Fruit fly (Drosophila melanogaster): ENCODE data around the gene Ten-a.

Gene Ten-a

dm6 chrX:12012149-12013097 lies 31.1 kb upstream of the Ten-a start, which contains the start of the genes CG1492 and regucalcin (continued):
- TF ChIP-seq crc (GFP tag; optimal IDR thresholded peaks at IDR 0.05) (no peak), D19B (GFP tag; optimal IDR thresholded peaks at IDR 0.05) (no peak), GATAe (GFP tag; conservative IDR thresholded peaks at IDR 0.05) (no peak), Lim3 (GFP tag; IDR thresholded peaks at IDR 0.05) (no peak), CG4707 (GFP tag; optimal IDR thresholded peaks at IDR 0.05) (no peak), chinmo (GFP tag; IDR thresholded peaks at IDR 0.05; ENCODE audit: partially characterized antibody) (0 out of 4 replicates have a peak, but pooled peaks have one; percentile 42), CG32532 (GFP tag; IDR thresholded peaks at IDR 0.05) (no peak), CG12236 (GFP tag; optimal IDR thresholded peaks at IDR 0.05) (no peak), CG16779 (GFP tag; IDR thresholded peaks at IDR 0.05) (no peak), CG4854 (GFP tag; optimal IDR thresholded peaks at IDR 0.05) (no peak), Chrac-16 (GFP tag; optimal IDR thresholded peaks at IDR 0.05) (no peak), HmgD (GFP tag; optimal IDR thresholded peaks at IDR 0.05) (peak; percentile 75), CG14710 (tag; optimal IDR thresholded peaks at IDR 0.05) (peak; percentile 47), CG4282 (GFP tag; optimal IDR thresholded peaks at IDR 0.05) (no peak), fru (optimal IDR thresholded peaks at IDR 0.05) (no peak), CG43689 (GFP tag; IDR thresholded peaks at IDR 0.05) (no peak), CG10462 (GFP tag; optimal IDR thresholded peaks at IDR 0.05) (no peak), NC2β (GFP tag; optimal IDR thresholded peaks at IDR 0.05) (no peak), CG17361 (GFP tag; IDR thresholded peaks at IDR 0.05) (no peak), Drgx (GFP tag; IDR thresholded peaks at IDR 0.05) (no peak), ci (GFP tag; IDR thresholded peaks at IDR 0.05) (no peak), CG5953 (GFP tag; IDR thresholded peaks at IDR 0.05) (no peak), Ptx1 (GFP tag; IDR thresholded peaks at IDR 0.05) (no peak), H15 (GFP tag; IDR thresholded peaks at IDR 0.05) (no peak), CG7963 (GFP tag; IDR thresholded peaks at IDR 0.05; ENCODE audit: partially characterized antibody) (0 out of 3 replicates have a peak, but pooled peaks have one; percentile 15), CG3281 (GFP tag; optimal IDR thresholded peaks at IDR 0.05) (no peak), zfh1 (GFP tag; IDR thresholded peaks at IDR 0.05) (no peak), bsh (GFP tag; optimal IDR thresholded peaks at IDR 0.05) (no peak)

- TF ChIP-seq nom (GFP tag; optimal IDR thresholded peaks at IDR 0.05) (peak; percentile 29), HHEX (GFP tag; optimal IDR thresholded peaks at IDR 0.05) (no peak)
These were observed 30.4 kb upstream of the Ten-a start for dm6 chrX:12013098-12013493.

dm6 chrX:12014131-12014530 lies 29.4 kb upstream of the Ten-a start:
- peak; percentile 78 for TF ChIP-seq GATAe (GFP tag; conservative IDR thresholded peaks at IDR 0.05)
- peak; percentile 78 for TF ChIP-seq crol (GFP tag; IDR thresholded peaks at IDR 0.05)
- TF ChIP-seq NFAT (GFP tag; IDR thresholded peaks at IDR 0.05), result 0 out of 2 replicates have a peak, but pooled peaks have one; percentile 10
- TF ChIP-seq Ets65A (GFP tag), result peak; percentile 42
- TF ChIP-seq CG7987 (GFP tag; optimal IDR thresholded peaks at IDR 0.05), result peak; percentile 20
- no peak for TF ChIP-seq CG13287 (GFP tag; IDR thresholded peaks at IDR 0.05; ENCODE audit: partially characterized antibody)
- no peak for TF ChIP-seq CG18619 (GFP tag; optimal IDR thresholded peaks at IDR 0.05)
